Worm (Caenorhabditis elegans): ENCODE data around the gene F57B9.3.
A peak's percentile ranks its signal among the peaks of the same experiment; 100 is the strongest.

Gene F57B9.3

DNA sequence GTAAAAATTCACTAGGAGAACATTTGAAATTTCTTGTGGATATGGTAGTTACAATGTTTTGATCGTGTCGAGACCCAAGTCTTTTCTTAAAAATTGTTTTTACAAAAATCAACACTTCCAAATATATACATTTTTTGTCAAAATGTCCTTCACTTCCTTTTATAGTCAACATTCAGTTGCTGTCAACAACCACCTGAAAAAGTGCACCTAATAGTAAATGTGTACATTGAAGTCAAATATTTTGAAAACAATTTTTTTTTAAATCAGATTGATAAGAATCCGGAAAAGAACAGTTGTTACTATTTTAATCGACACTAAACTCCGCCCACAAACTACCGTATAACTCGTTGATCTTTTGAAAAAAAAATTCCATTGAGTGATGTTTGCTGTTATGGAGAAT, 43.9 kb upstream of the F57B9.3 start:
- TF ChIP-seq ceh-28 (tag; optimal IDR thresholded peaks at IDR 0.05) (no peak), pha-4 (tag; optimal IDR thresholded peaks at IDR 0.05) (peak; percentile 18), nhr-43 (tag; optimal IDR thresholded peaks at IDR 0.05; ENCODE audit: poor library complexity, severe bottlenecking) (no peak)

DNA sequence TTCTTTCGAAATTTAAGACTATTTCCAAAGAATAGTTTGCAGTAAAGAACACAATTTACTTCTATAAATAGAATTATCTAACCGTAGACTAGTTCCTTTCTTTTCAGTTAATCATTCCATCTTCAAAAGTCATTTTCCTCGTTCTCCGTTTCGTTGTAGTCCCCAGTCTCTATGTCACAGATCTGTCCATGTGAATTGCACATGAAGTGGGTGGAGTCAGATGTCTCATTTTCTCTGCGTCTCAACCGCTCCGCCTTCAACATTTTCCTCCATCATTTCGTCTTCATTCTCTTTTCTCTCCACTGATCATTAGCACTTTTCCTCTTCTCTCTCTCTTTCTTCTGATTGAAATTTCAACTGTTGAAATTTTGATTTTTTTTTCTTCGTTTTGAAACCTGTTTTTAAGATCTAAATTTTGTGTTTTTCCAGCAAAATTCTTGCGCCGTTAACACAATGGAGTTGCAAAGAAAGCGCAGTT, 42.0 kb upstream of the F57B9.3 start, which contains the start of gene T07E3.4:
T07E3.4 (plus strand) TSS at position 428 of the 478 bp plus-strand sequence.
- no peak for TF ChIP-seq egl-5 (tag; optimal IDR thresholded peaks at IDR 0.05)
- TF ChIP-seq aly-2 (tag; optimal IDR thresholded peaks at IDR 0.05), result no peak
- TF ChIP-seq nfya-1 (tag; optimal IDR thresholded peaks at IDR 0.05; ENCODE audit: insufficient read depth), result peak; percentile 88
- TF ChIP-seq egl-27 (tag; optimal IDR thresholded peaks at IDR 0.05), result peak; percentile 24
- no peak for TF ChIP-seq ztf-11 (tag; optimal IDR thresholded peaks at IDR 0.05)
- TF ChIP-seq hmg-11 (tag; optimal IDR thresholded peaks at IDR 0.05), result peak; percentile 77
- TF ChIP-seq ztf-4 (tag; optimal IDR thresholded peaks at IDR 0.05), result no peak
- peak; percentile 58 for TF ChIP-seq nhr-11 (tag; optimal IDR thresholded peaks at IDR 0.05)
- no peak for TF ChIP-seq nhr-76 (tag; optimal IDR thresholded peaks at IDR 0.05)
- TF ChIP-seq nhr-28 (tag; optimal IDR thresholded peaks at IDR 0.05), result no peak
- TF ChIP-seq nhr-23 (tag; optimal IDR thresholded peaks at IDR 0.05), result peak; percentile 90
- peak; percentile 96 for TF ChIP-seq mml-1 (tag; optimal IDR thresholded peaks at IDR 0.05)
- TF ChIP-seq tbx-2 (tag; optimal IDR thresholded peaks at IDR 0.05), result peak; percentile 25
- peak; percentile 63 for TF ChIP-seq jun-1 (tag; optimal IDR thresholded peaks at IDR 0.05)
- TF ChIP-seq ceh-16 (tag; optimal IDR thresholded peaks at IDR 0.05), result no peak
- no peak for TF ChIP-seq fkh-10 (GFP tag; optimal IDR thresholded peaks at IDR 0.05)
- no peak for TF ChIP-seq zag-1 (tag; optimal IDR thresholded peaks at IDR 0.05)
- TF ChIP-seq nhr-237 (tag; optimal IDR thresholded peaks at IDR 0.05), result no peak
- TF ChIP-seq nhr-43 (tag; optimal IDR thresholded peaks at IDR 0.05; ENCODE audit: poor library complexity, severe bottlenecking), result peak; percentile 68
- no peak for TF ChIP-seq elt-1 (tag; optimal IDR thresholded peaks at IDR 0.05)
- no peak for TF ChIP-seq daf-12 (tag; optimal IDR thresholded peaks at IDR 0.05)
- TF ChIP-seq skn-1 (tag; optimal IDR thresholded peaks at IDR 0.05), result no peak
- TF ChIP-seq R02D3.7 (tag; optimal IDR thresholded peaks at IDR 0.05), result no peak
- TF ChIP-seq unc-39 (tag; optimal IDR thresholded peaks at IDR 0.05), result no peak
- TF ChIP-seq ceh-9 (tag; optimal IDR thresholded peaks at IDR 0.05), result no peak
- no peak for TF ChIP-seq fkh-2 (tag; optimal IDR thresholded peaks at IDR 0.05)
- no peak for TF ChIP-seq eor-1 (tag; optimal IDR thresholded peaks at IDR 0.05)
- TF ChIP-seq nhr-25 (tag; optimal IDR thresholded peaks at IDR 0.05), result peak; percentile 82
- TF ChIP-seq ceh-28 (tag; optimal IDR thresholded peaks at IDR 0.05), result peak; percentile 47
- TF ChIP-seq pha-4 (tag; optimal IDR thresholded peaks at IDR 0.05), result peak; percentile 44
- TF ChIP-seq pqm-1 (tag; optimal IDR thresholded peaks at IDR 0.05), result peak; percentile 65
- TF ChIP-seq mdl-1 (tag; optimal IDR thresholded peaks at IDR 0.05), result no peak
- no peak for TF ChIP-seq snpc-4 (tag; optimal IDR thresholded peaks at IDR 0.05)
- TF ChIP-seq ZK546.5 (tag; optimal IDR thresholded peaks at IDR 0.05), result no peak
- peak; percentile 54 for TF ChIP-seq elt-2 (tag; optimal IDR thresholded peaks at IDR 0.05)
- TF ChIP-seq sea-2 (GFP tag; optimal IDR thresholded peaks at IDR 0.05), result no peak
- TF ChIP-seq fos-1 (tag; optimal IDR thresholded peaks at IDR 0.05), result peak; percentile 34
- no peak for TF ChIP-seq unc-62 (GFP tag; optimal IDR thresholded peaks at IDR 0.05)
- TF ChIP-seq ama-1 (optimal IDR thresholded peaks at IDR 0.05), result no peak
- no peak for TF ChIP-seq nhr-77 (tag; optimal IDR thresholded peaks at IDR 0.05)
- TF ChIP-seq nhr-67 (tag; optimal IDR thresholded peaks at IDR 0.05), result no peak
- no peak for TF ChIP-seq ceh-82 (tag; optimal IDR thresholded peaks at IDR 0.05)
- TF ChIP-seq lsy-12 (tag; optimal IDR thresholded peaks at IDR 0.05), result no peak
- TF ChIP-seq lin-39 (tag; optimal IDR thresholded peaks at IDR 0.05), result peak; percentile 78
- TF ChIP-seq elt-3 (tag; optimal IDR thresholded peaks at IDR 0.05), result no peak
- peak; percentile 38 for TF ChIP-seq lin-15B (tag; optimal IDR thresholded peaks at IDR 0.05)
- no peak for TF ChIP-seq nhr-12 (tag; optimal IDR thresholded peaks at IDR 0.05)
